Fruit fly (Drosophila melanogaster): Measurements from ENCODE around the gene drongo.

Gene drongo

DNA sequence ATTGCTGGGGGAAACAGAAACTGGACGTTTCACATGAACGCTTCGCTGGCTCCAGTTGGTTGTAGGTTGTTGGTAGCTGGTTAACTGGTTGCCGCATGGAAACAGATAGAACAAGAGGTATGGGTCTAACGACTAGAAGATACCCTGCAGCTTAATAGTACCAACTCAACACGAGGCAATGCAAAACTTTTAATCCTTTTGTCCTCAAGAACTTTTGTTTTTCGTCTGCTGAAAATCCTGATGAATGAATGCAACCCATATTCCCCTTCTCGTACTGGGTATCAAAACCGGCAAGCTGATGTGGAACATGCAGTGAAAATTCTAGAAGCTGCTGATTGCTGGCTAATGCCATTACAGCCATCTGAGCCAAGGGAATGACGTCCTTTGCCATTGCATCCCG, 12.9 kb downstream of the drongo start (continued):
- TF ChIP-seq dl (GFP tag; optimal IDR thresholded peaks at IDR 0.05; ENCODE audit: insufficient read depth in 1 of 2, partially characterized antibody in 2 of 2) (no peak), foxo (GFP tag; optimal IDR thresholded peaks at IDR 0.05) (peak in 1 of 2 experiments; percentile 23), Myc (optimal IDR thresholded peaks at IDR 0.05) (no peak), Hr78 (GFP tag; optimal IDR thresholded peaks at IDR 0.05) (no peak), sage (GFP tag; optimal IDR thresholded peaks at IDR 0.05) (no peak), psq (GFP tag; optimal IDR thresholded peaks at IDR 0.05) (peak; percentile 24), h (GFP tag; optimal IDR thresholded peaks at IDR 0.05) (no peak)

DNA sequence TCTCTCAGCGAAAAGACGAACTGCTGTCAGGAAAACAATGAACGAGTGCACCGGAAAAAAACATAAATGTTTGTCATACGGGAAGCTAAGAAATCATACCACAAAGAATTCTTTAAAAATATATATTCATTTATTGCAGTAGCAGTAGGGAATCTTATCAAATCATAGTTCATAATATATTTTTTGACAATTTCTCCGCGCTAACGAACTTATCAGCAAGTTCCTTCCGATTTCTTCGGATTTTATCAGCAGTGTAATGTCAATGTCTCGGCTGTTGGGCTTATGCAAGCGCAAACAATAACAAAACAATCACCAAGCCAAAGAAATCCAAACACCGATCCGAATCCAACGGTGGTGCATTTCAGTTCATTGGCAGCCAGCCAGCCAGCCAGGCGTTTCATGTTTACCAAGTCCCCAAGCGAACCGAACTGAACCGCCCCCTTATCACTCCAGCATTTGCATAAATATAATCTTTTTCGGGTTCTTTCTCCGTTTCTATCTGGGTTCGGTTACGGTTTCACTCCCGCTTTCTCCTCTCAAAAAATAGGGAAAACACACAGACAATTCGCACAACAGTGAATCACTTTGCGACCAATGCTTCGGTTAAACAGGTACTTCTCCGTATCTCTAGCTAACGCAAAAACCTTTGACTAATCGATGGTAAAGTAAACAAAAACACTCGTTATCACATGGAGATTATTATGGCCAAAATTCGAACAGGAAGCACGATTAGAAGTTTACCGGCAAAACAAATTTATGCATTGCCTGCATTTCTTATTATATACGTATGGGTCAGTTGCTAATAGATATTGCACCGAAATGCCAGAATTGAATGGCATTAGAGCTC, 23.1 kb downstream of the drongo start:
- TF ChIP-seq OdsH (GFP tag; optimal IDR thresholded peaks at IDR 0.05) (peak; percentile 26), br (GFP tag; optimal IDR thresholded peaks at IDR 0.05) (peak; percentile 28), HLH106 (tag; optimal IDR thresholded peaks at IDR 0.05) (no peak), rgr (GFP tag; optimal IDR thresholded peaks at IDR 0.05) (no peak), Abd-B (GFP tag; optimal IDR thresholded peaks at IDR 0.05) (no peak), Jra (GFP tag; optimal IDR thresholded peaks at IDR 0.05) (no peak), foxo (GFP tag; optimal IDR thresholded peaks at IDR 0.05) (peak in 1 of 2 experiments; percentile 18), pan (optimal IDR thresholded peaks at IDR 0.05) (no peak), h (GFP tag; optimal IDR thresholded peaks at IDR 0.05) (peak; percentile 24), Hr78 (GFP tag; optimal IDR thresholded peaks at IDR 0.05) (no peak), Dfd (GFP tag; optimal IDR thresholded peaks at IDR 0.05) (no peak), Rel (GFP tag; optimal IDR thresholded peaks at IDR 0.05) (no peak), Rel (tag; optimal IDR thresholded peaks at IDR 0.05) (peak; percentile 99), brk (GFP tag; optimal IDR thresholded peaks at IDR 0.05) (no peak), Hnf4 (GFP tag; optimal IDR thresholded peaks at IDR 0.05) (peak; percentile 17), psq (GFP tag; optimal IDR thresholded peaks at IDR 0.05) (peak; percentile 18), dsf (GFP tag; optimal IDR thresholded peaks at IDR 0.05; ENCODE audit: borderline replicate concordance) (no peak), Sp1 (GFP tag; optimal IDR thresholded peaks at IDR 0.05) (peak; percentile 5), Dif (GFP tag; optimal IDR thresholded peaks at IDR 0.05; ENCODE audit: partially characterized antibody) (peak; percentile 17)

dm6 chr2L:827049-827448, 23.8 kb downstream of the drongo start:
- TF ChIP-seq tai (GFP tag; optimal IDR thresholded peaks at IDR 0.05) (no peak), Abd-B (GFP tag; optimal IDR thresholded peaks at IDR 0.05) (no peak), Dif (GFP tag; optimal IDR thresholded peaks at IDR 0.05; ENCODE audit: partially characterized antibody) (no peak), jim (GFP tag; optimal IDR thresholded peaks at IDR 0.05) (no peak), Jra (GFP tag; optimal IDR thresholded peaks at IDR 0.05) (no peak), h (GFP tag; optimal IDR thresholded peaks at IDR 0.05) (no peak), Hnf4 (GFP tag; optimal IDR thresholded peaks at IDR 0.05) (no peak), Myc (optimal IDR thresholded peaks at IDR 0.05) (no peak), dmrt93B (GFP tag; optimal IDR thresholded peaks at IDR 0.05) (no peak), Hr83 (GFP tag; optimal IDR thresholded peaks at IDR 0.05; ENCODE audit: poor library complexity, severe bottlenecking) (no peak)

DNA sequence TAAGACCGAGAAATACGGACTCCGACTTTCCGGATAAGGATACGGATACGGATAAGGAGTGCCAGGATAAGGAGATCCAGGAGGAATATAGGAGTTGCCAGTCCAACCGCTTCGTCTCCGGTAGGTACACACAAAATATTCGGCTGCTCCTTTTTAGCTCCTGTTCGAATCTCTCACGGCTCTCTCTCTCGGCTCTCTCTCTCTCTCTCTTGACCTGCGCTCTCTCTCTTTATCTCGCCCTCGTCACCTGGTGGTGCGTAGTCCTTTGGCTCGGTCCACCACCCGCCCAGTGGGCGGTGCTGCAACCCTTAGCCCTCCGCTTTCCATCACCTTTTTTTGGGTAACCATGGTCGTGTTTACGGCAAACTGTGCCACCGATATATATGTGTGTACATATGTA, 24.5 kb downstream of the drongo start:
- peak; percentile 85 to 90 for TF ChIP-seq dl (GFP tag; optimal IDR thresholded peaks at IDR 0.05; ENCODE audit: insufficient read depth in 1 of 2, partially characterized antibody in 2 of 2)
- TF ChIP-seq Dif (GFP tag; optimal IDR thresholded peaks at IDR 0.05; ENCODE audit: partially characterized antibody) = peak; percentile 84
- TF ChIP-seq usp (GFP tag; optimal IDR thresholded peaks at IDR 0.05) = no peak
- TF ChIP-seq brk (GFP tag; optimal IDR thresholded peaks at IDR 0.05) = no peak

DNA sequence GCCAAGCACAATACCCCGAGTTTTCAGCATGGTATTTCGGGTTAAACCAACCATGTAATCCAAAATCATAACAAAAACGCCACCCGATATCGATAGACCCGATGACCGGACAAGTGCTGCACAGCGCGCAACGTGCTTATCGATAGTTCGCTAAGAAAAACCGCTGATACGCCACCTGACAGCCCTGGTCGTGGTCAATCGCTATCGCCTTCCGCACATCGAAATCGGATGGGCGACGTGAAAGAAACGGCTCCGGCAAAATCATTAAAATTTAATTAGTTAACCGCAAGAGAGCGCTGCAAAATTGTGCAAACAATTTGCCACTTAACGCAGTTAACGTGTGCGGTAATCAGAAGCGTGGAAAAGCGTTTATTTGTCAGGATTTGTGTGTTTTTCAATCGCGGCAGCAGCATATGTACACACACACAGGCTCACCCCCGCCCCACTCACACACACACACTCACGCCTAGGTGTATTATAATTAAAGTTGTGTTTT, 25.1 kb downstream of the drongo start, which contains the start of the genes CG3862 and dock:
TSS of gene CG3862 (minus strand) at position 94 of the 496 bp plus-strand sequence.
TSS of gene dock (plus strand) at position 202 of the 496 bp plus-strand sequence.
- TF ChIP-seq fru (GFP tag; optimal IDR thresholded peaks at IDR 0.05) (peak; percentile 66), CG32264 (GFP tag; optimal IDR thresholded peaks at IDR 0.05) (no peak), brk (GFP tag; optimal IDR thresholded peaks at IDR 0.05) (no peak), dl (GFP tag; optimal IDR thresholded peaks at IDR 0.05; ENCODE audit: insufficient read depth in 1 of 2, partially characterized antibody in 2 of 2) (peak in 1 of 2 experiments; percentile 2), Sp1 (GFP tag; optimal IDR thresholded peaks at IDR 0.05) (peak; percentile 61), dsf (GFP tag; optimal IDR thresholded peaks at IDR 0.05; ENCODE audit: borderline replicate concordance) (no peak), Hnf4 (GFP tag; optimal IDR thresholded peaks at IDR 0.05) (peak; percentile 59), ey (GFP tag; optimal IDR thresholded peaks at IDR 0.05) (peak; percentile 23), Vsx2 (GFP tag; optimal IDR thresholded peaks at IDR 0.05; ENCODE audit: partially characterized antibody) (no peak), rgr (GFP tag; optimal IDR thresholded peaks at IDR 0.05) (peak; percentile 59), usp (GFP tag; optimal IDR thresholded peaks at IDR 0.05) (no peak), Hr83 (GFP tag; optimal IDR thresholded peaks at IDR 0.05; ENCODE audit: poor library complexity, severe bottlenecking) (peak; percentile 89), dmrt93B (GFP tag; optimal IDR thresholded peaks at IDR 0.05) (no peak), sv (GFP tag; optimal IDR thresholded peaks at IDR 0.05) (peak; percentile 2), CG9705 (GFP tag; optimal IDR thresholded peaks at IDR 0.05) (no peak), CrebA (GFP tag; optimal IDR thresholded peaks at IDR 0.05; ENCODE audit: borderline replicate concordance) (no peak), tai (GFP tag; optimal IDR thresholded peaks at IDR 0.05) (no peak), OdsH (GFP tag; optimal IDR thresholded peaks at IDR 0.05) (peak; percentile 33), N (GFP tag; optimal IDR thresholded peaks at IDR 0.05) (peak; percentile 18), sage (GFP tag; optimal IDR thresholded peaks at IDR 0.05) (no peak), h (GFP tag; optimal IDR thresholded peaks at IDR 0.05) (peak; percentile 50), psq (GFP tag; optimal IDR thresholded peaks at IDR 0.05) (no peak), pan (optimal IDR thresholded peaks at IDR 0.05) (no peak), GATAd (GFP tag; optimal IDR thresholded peaks at IDR 0.05) (no peak), Abd-B (GFP tag; optimal IDR thresholded peaks at IDR 0.05) (no peak), Jra (GFP tag; optimal IDR thresholded peaks at IDR 0.05) (peak; percentile 32), Dfd (GFP tag; optimal IDR thresholded peaks at IDR 0.05) (no peak)

Measured in whole organism, wandering third instar larva.